Fruit fly (Drosophila melanogaster) whole organism, embryonic: ENCODE measurements around the gene CG5986.
A peak's percentile ranks its signal among the peaks of the same experiment; 100 is the strongest.

Experiments used
- Awh ChIP-seq: fragments of 200-800 bp; sonication (Bioruptor generic); IDR thresholded peaks from 2 replicates; pipeline ENCODE4, ENCODE4 v1.3.6; 2022; ENCODE audit warnings: missing biosample characterization, missing genetic modification characterization
- CG12071 ChIP-seq: fragments of 200-800 bp; sonication (Bioruptor generic); optimal IDR thresholded peaks from 3 replicates; lab custom pipeline; 2018; ENCODE audit warnings: missing biosample characterization, mild to moderate bottlenecking, missing genetic modification characterization
- CG12155 ChIP-seq: fragments of 200-800 bp; sonication (Bioruptor generic); optimal IDR thresholded peaks from 3 replicates; lab custom pipeline; 2016; ENCODE audit warnings: missing biosample characterization, missing genetic modification characterization
- CG14710 ChIP-seq: fragments of 200-800 bp; sonication (Bioruptor generic); optimal IDR thresholded peaks from 3 replicates; lab custom pipeline; 2019; ENCODE audit warnings: missing biosample characterization, mild to moderate bottlenecking, missing genetic modification characterization, moderate library complexity
- CG1529 ChIP-seq: fragments of 200-800 bp; sonication (Bioruptor generic); optimal IDR thresholded peaks from 3 replicates; lab custom pipeline; 2018; ENCODE audit warnings: missing biosample characterization, missing genetic modification characterization
- CG15514 ChIP-seq: fragments of 200-800 bp; sonication (Bioruptor generic); optimal IDR thresholded peaks from 3 replicates; lab custom pipeline; 2017; ENCODE audit warnings: missing biosample characterization, missing genetic modification characterization, mild to moderate bottlenecking, moderate library complexity, missing genetic modification reagents
- CG17186 ChIP-seq: fragments of 200-800 bp; sonication (Bioruptor generic); optimal IDR thresholded peaks from 3 replicates; lab custom pipeline; 2017; ENCODE audit warnings: missing biosample characterization, missing genetic modification reagents, missing genetic modification characterization
- CG17912 ChIP-seq: fragments of 200-800 bp; sonication (Bioruptor generic); optimal IDR thresholded peaks from 2 replicates; lab custom pipeline; 2018; ENCODE audit warnings: missing biosample characterization, mild to moderate bottlenecking, missing genetic modification characterization
- CG18599 ChIP-seq: fragments of 200-800 bp; sonication (Bioruptor generic); optimal IDR thresholded peaks from 3 replicates; lab custom pipeline; 2017; ENCODE audit warnings: missing biosample characterization, missing genetic modification characterization, mild to moderate bottlenecking, moderate library complexity, missing genetic modification reagents
- CG33557 ChIP-seq: fragments of 200-800 bp; sonication (Bioruptor generic); optimal IDR thresholded peaks from 2 replicates; lab custom pipeline; 2019; ENCODE audit warnings: missing biosample characterization, mild to moderate bottlenecking, missing genetic modification characterization, moderate library complexity
- CG4282 ChIP-seq: fragments of 200-800 bp; sonication (Bioruptor generic); optimal IDR thresholded peaks from 2 replicates; lab custom pipeline; 2016; ENCODE audit warnings: missing biosample characterization, missing genetic modification characterization
- CG6689 ChIP-seq: fragments of 200-800 bp; sonication (Bioruptor generic); IDR thresholded peaks from 2 replicates; pipeline ENCODE4 v1.3.6; 2022; ENCODE audit warnings: missing biosample characterization, missing genetic modification characterization
- CG7556 ChIP-seq: fragments of 200-800 bp; sonication (Bioruptor generic); optimal IDR thresholded peaks from 2 replicates; lab custom pipeline; 2017; ENCODE audit warnings: missing biosample characterization, mild to moderate bottlenecking, missing genetic modification characterization
- CG8359 ChIP-seq: fragments of 200-800 bp; sonication (Bioruptor generic); optimal IDR thresholded peaks from 2 replicates; lab custom pipeline; 2017; ENCODE audit warnings: missing biosample characterization, mild to moderate bottlenecking, missing genetic modification characterization, borderline replicate concordance
- CG8924 ChIP-seq: fragments of 200-800 bp; optimal IDR thresholded peaks from 3 replicates; lab custom pipeline; 2019; ENCODE audit warnings: missing biosample characterization, mild to moderate bottlenecking, missing genetic modification characterization, moderate library complexity
- CG9876 ChIP-seq: fragments of 200-800 bp; sonication (Bioruptor generic); optimal IDR thresholded peaks from 2 replicates; lab custom pipeline; 2016; ENCODE audit warnings: missing biosample characterization, missing genetic modification characterization
- CHES-1-like ChIP-seq: fragments of 200-800 bp; sonication (Bioruptor generic); optimal IDR thresholded peaks from 2 replicates; lab custom pipeline; 2016; ENCODE audit warnings: missing biosample characterization, missing genetic modification characterization
- Chrac-16 ChIP-seq: fragments of 200-800 bp; sonication (Bioruptor generic); optimal IDR thresholded peaks from 3 replicates; lab custom pipeline; 2016; ENCODE audit warnings: missing biosample characterization, missing genetic modification characterization
- D19B ChIP-seq: fragments of 200-800 bp; sonication (Bioruptor generic); optimal IDR thresholded peaks from 2 replicates; lab custom pipeline; 2017; ENCODE audit warnings: missing biosample characterization, mild to moderate bottlenecking, missing genetic modification characterization
- Doc3 ChIP-seq: fragments of 200-800 bp; sonication (Bioruptor generic); IDR thresholded peaks from 3 replicates; pipeline ENCODE4 v1.3.6; 2022; ENCODE audit warnings: missing biosample characterization, missing genetic modification characterization; ENCODE audit not compliant: partially characterized antibody
- E2f2 ChIP-seq: fragments of 200-800 bp; sonication (Bioruptor generic); IDR thresholded peaks from 2 replicates; pipeline ENCODE4 v1.3.6; 2022; ENCODE audit warnings: missing biosample characterization, missing genetic modification characterization
- Ets65A ChIP-seq: fragments of 200-800 bp; sonication (Bioruptor generic); peaks from one replicate; lab custom pipeline; 2016; ENCODE audit warnings: missing biosample characterization, missing genetic modification characterization
- Ets97D ChIP-seq: fragments of 200-800 bp; sonication (Bioruptor generic); optimal IDR thresholded peaks from 3 replicates; lab custom pipeline; 2016; ENCODE audit warnings: missing biosample characterization, missing genetic modification characterization
- GATAe ChIP-seq: fragments of 200-800 bp; sonication (Bioruptor generic); conservative IDR thresholded peaks from 2 replicates; pipeline ENCODE4 v1.3.6; 2022; ENCODE audit warnings: missing biosample characterization, missing genetic modification characterization
- HLHmδ ChIP-seq: fragments of 200-800 bp; sonication (Bioruptor generic); optimal IDR thresholded peaks from 2 replicates; lab custom pipeline; 2018; ENCODE audit warnings: missing biosample characterization, mild to moderate bottlenecking, missing genetic modification characterization, moderate library complexity
- Mrtf ChIP-seq: fragments of 200-800 bp; sonication (Bioruptor generic); IDR thresholded peaks from 3 replicates; pipeline ENCODE4 v1.3.6; 2022; ENCODE audit warnings: missing biosample characterization, missing genetic modification characterization
- YL-1 ChIP-seq: fragments of 200-800 bp; sonication (Bioruptor generic); optimal IDR thresholded peaks from 3 replicates; lab custom pipeline; 2017; ENCODE audit warnings: missing biosample characterization, mild to moderate bottlenecking, missing genetic modification characterization
- abd-A ChIP-seq: fragments of 200-800 bp; sonication (Bioruptor generic); optimal IDR thresholded peaks from 3 replicates; lab custom pipeline; 2019; ENCODE audit warnings: missing biosample characterization, mild to moderate bottlenecking, missing genetic modification characterization, moderate library complexity
- ap ChIP-seq: fragments of 200-800 bp; sonication (Bioruptor generic); IDR thresholded peaks from 2 replicates; pipeline ENCODE4 v1.3.6; 2022; ENCODE audit warnings: missing biosample characterization, missing genetic modification characterization
- az2 ChIP-seq: fragments of 200-800 bp; sonication (Bioruptor generic); optimal IDR thresholded peaks from 3 replicates; lab custom pipeline; 2016; ENCODE audit warnings: missing biosample characterization, missing genetic modification characterization
- dati ChIP-seq: fragments of 200-800 bp; sonication (Bioruptor generic); IDR thresholded peaks from 2 replicates; pipeline ENCODE4 v1.3.6; 2022; ENCODE audit warnings: missing biosample characterization, missing genetic modification characterization
- esg ChIP-seq: fragments of 200-800 bp; sonication (Bioruptor generic); conservative IDR thresholded peaks from 2 replicates; pipeline ENCODE4 v1.3.6; 2022; ENCODE audit warnings: missing biosample characterization, missing genetic modification characterization
- ewg ChIP-seq: fragments of 200-800 bp; sonication (Bioruptor generic); optimal IDR thresholded peaks from 3 replicates; lab custom pipeline; 2017; ENCODE audit warnings: mild to moderate bottlenecking, missing biosample characterization, missing genetic modification reagents, missing genetic modification characterization
- fd64A ChIP-seq: fragments of 200-800 bp; sonication (Bioruptor generic); optimal IDR thresholded peaks from 3 replicates; lab custom pipeline; 2018; ENCODE audit warnings: missing biosample characterization, mild to moderate bottlenecking, missing genetic modification characterization
- gsb-n ChIP-seq: fragments of 200-800 bp; sonication (Bioruptor generic); optimal IDR thresholded peaks from 3 replicates; lab custom pipeline; 2018; ENCODE audit warnings: missing biosample characterization, mild to moderate bottlenecking, missing genetic modification characterization
- kah ChIP-seq: fragments of 200-800 bp; sonication (Bioruptor generic); optimal IDR thresholded peaks from 2 replicates; lab custom pipeline; 2018; ENCODE audit warnings: missing biosample characterization, mild to moderate bottlenecking, missing genetic modification characterization
- onecut ChIP-seq: fragments of 200-800 bp; sonication (Bioruptor generic); IDR thresholded peaks from 2 replicates; pipeline ENCODE4 v1.3.6; 2022; ENCODE audit warnings: missing biosample characterization, missing genetic modification characterization
- p53 ChIP-seq: fragments of 200-800 bp; sonication (Bioruptor generic); optimal IDR thresholded peaks from 2 replicates; lab custom pipeline; 2016; ENCODE audit warnings: missing biosample characterization, missing genetic modification characterization
- pb ChIP-seq: fragments of 200-800 bp; sonication (Bioruptor generic); optimal IDR thresholded peaks from 3 replicates; lab custom pipeline; 2016; ENCODE audit warnings: missing biosample characterization, missing genetic modification characterization
- pho ChIP-seq: fragments of 200-800 bp; sonication (Bioruptor generic); optimal IDR thresholded peaks from 2 replicates; lab custom pipeline; 2016; ENCODE audit warnings: missing biosample characterization, missing genetic modification characterization
- phol ChIP-seq: fragments of 200-800 bp; sonication (Bioruptor generic); optimal IDR thresholded peaks from 3 replicates; lab custom pipeline; 2018; ENCODE audit warnings: missing biosample characterization, mild to moderate bottlenecking, missing genetic modification characterization, moderate library complexity
- psq ChIP-seq: fragments of 200-800 bp; sonication (Bioruptor generic); optimal IDR thresholded peaks from 2 replicates; lab custom pipeline; 2017; ENCODE audit warnings: missing biosample characterization, missing genetic modification characterization
- sens-2 ChIP-seq: fragments of 200-800 bp; sonication (Bioruptor generic); IDR thresholded peaks from 2 replicates; pipeline ENCODE4 v1.3.6; 2022; ENCODE audit warnings: missing biosample characterization, missing genetic modification characterization
- sisA ChIP-seq: fragments of 200-800 bp; sonication (Bioruptor generic); IDR thresholded peaks from 2 replicates; pipeline ENCODE4 v1.3.6; 2022; ENCODE audit warnings: missing biosample characterization, missing genetic modification characterization
- slou ChIP-seq: fragments of 200-800 bp; sonication (Bioruptor generic); optimal IDR thresholded peaks from 3 replicates; lab custom pipeline; 2016; ENCODE audit warnings: missing biosample characterization, missing genetic modification characterization
- sna ChIP-seq: fragments of 200-800 bp; sonication (Bioruptor generic); IDR thresholded peaks from 2 replicates; pipeline ENCODE4 v1.3.6; 2022; ENCODE audit warnings: missing biosample characterization, missing genetic modification characterization; ENCODE audit not compliant: partially characterized antibody
- so ChIP-seq: fragments of 200-800 bp; sonication (Bioruptor generic); IDR thresholded peaks from 3 replicates; pipeline ENCODE4 v1.3.6; 2022; ENCODE audit warnings: missing biosample characterization, missing genetic modification characterization
- sob ChIP-seq: fragments of 200-800 bp; sonication (Bioruptor generic); IDR thresholded peaks from 2 replicates; pipeline ENCODE4 v1.3.6; 2022; ENCODE audit warnings: missing biosample characterization, missing genetic modification characterization
- stc ChIP-seq: fragments of 200-800 bp; sonication (Bioruptor generic); IDR thresholded peaks from 2 replicates; pipeline ENCODE4 v1.3.6; 2022; ENCODE audit warnings: missing biosample characterization, missing genetic modification characterization
- unc-4 ChIP-seq: fragments of 200-800 bp; sonication (Bioruptor generic); IDR thresholded peaks from 2 replicates; pipeline ENCODE4 v1.3.6; 2022; ENCODE audit warnings: missing biosample characterization, missing genetic modification characterization; ENCODE audit not compliant: partially characterized antibody
- wek ChIP-seq: fragments of 200-800 bp; sonication (Bioruptor generic); optimal IDR thresholded peaks from 3 replicates; lab custom pipeline; 2018; ENCODE audit warnings: missing biosample characterization, mild to moderate bottlenecking, missing genetic modification characterization, moderate library complexity
- zfh1 ChIP-seq: fragments of 200-800 bp; sonication (Bioruptor generic); IDR thresholded peaks from 3 replicates; pipeline ENCODE4 v1.3.6; 2022; ENCODE audit warnings: missing biosample characterization, missing genetic modification characterization

CG5986 gene

DNA sequence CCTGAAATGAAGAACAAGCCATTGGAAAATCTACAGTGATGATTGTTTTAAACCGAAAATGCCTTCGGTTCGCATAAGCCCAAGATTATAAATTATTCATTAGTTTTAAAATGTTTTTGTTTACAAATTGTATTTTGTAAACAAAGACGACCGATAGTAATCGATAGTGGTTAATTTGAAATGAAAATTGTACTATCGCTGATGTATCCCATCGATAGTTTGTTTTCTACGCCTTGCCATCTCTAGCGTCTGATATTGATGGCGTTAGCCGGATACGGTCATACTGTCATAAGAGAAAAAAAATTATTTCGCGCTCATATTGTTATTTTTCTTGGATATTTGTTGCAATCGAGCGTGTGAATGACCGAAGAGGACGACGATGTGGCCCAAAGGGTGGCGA lies 10.5 kb downstream of the CG5986 start, which contains the start of gene SMC1 (continued):
- no peak for TF ChIP-seq sisA (GFP tag; lab: Robert Waterston, UW)
- no peak for TF ChIP-seq CG33557 (GFP tag; lab: Kevin White, UChicago)
- peak; percentile 99 for TF ChIP-seq unc-4 (GFP tag; lab: Robert Waterston, UW)
- TF ChIP-seq Mrtf (GFP tag; lab: Robert Waterston, UW), result no peak; the same call in 2 of the 3 replicates
- TF ChIP-seq stc (GFP tag; lab: Robert Waterston, UW), result no peak; the same call in 1 of the 2 replicates
- peak; percentile 25 for TF ChIP-seq CG9876
- TF ChIP-seq E2f2 (GFP tag; lab: Robert Waterston, UW), result peak; percentile 81
- TF ChIP-seq phol (tag; lab: Kevin White, UChicago), result peak; percentile 83
- no peak for TF ChIP-seq HLHmδ (GFP tag; lab: Kevin White, UChicago)
- no peak for TF ChIP-seq kah (GFP tag; lab: Kevin White, UChicago)
- no peak for TF ChIP-seq sens-2 (GFP tag; lab: Robert Waterston, UW)
- no peak for TF ChIP-seq fd64A (GFP tag; lab: Kevin White, UChicago)
- no peak for TF ChIP-seq zfh1
- peak; percentile 35 for TF ChIP-seq Ets65A (GFP tag; lab: Kevin White, UChicago)
- 0 out of 2 replicates have a peak, but pooled peaks have one; percentile 23 for TF ChIP-seq Awh (GFP tag; lab: Robert Waterston, UW)
- no peak for TF ChIP-seq ap (GFP tag; lab: Robert Waterston, UW)
- no peak for TF ChIP-seq pb (GFP tag; lab: Kevin White, UChicago)
- TF ChIP-seq sna (GFP tag; lab: Robert Waterston, UW), result peak; percentile 99
- peak; percentile 46 for TF ChIP-seq p53 (GFP tag; lab: Kevin White, UChicago)
- TF ChIP-seq pho (GFP tag; lab: Kevin White, UChicago), result peak; percentile 64
- no peak for TF ChIP-seq CG8359 (GFP tag; lab: Kevin White, UChicago)
- TF ChIP-seq onecut, result peak; percentile 53
- TF ChIP-seq CG12155, result peak; percentile 13
- TF ChIP-seq ewg (GFP tag; lab: Kevin White, UChicago), result no peak
- TF ChIP-seq sob (GFP tag; lab: Robert Waterston, UW), result peak; percentile 81; the same call in 1 of the 2 replicates
- no peak for TF ChIP-seq CG7556 (GFP tag; lab: Kevin White, UChicago)
- TF ChIP-seq dati (GFP tag; lab: Robert Waterston, UW), result no peak
- TF ChIP-seq CG15514 (GFP tag; lab: Kevin White, UChicago), result no peak
- TF ChIP-seq CHES-1-like (GFP tag; lab: Kevin White, UChicago), result peak; percentile 81
- peak; percentile 77 for TF ChIP-seq Ets97D
- no peak for TF ChIP-seq esg (GFP tag; lab: Robert Waterston, UW)
- TF ChIP-seq D19B, result no peak
- peak; percentile 68 for TF ChIP-seq CG14710 (tag; lab: Kevin White, UChicago)
- peak; percentile 21 for TF ChIP-seq CG17912 (GFP tag; lab: Kevin White, UChicago)
- no peak for TF ChIP-seq CG1529 (GFP tag; lab: Kevin White, UChicago)
- no peak for TF ChIP-seq CG6689 (GFP tag; lab: Robert Waterston, UW)
- no peak for TF ChIP-seq gsb-n (tag; lab: Kevin White, UChicago)
- TF ChIP-seq Doc3 (GFP tag; lab: Robert Waterston, UW), result peak; percentile 99
- no peak for TF ChIP-seq abd-A (tag; lab: Kevin White, UChicago)
- no peak for TF ChIP-seq GATAe (GFP tag; lab: Robert Waterston, UW)
- TF ChIP-seq az2 (GFP tag; lab: Kevin White, UChicago), result peak; percentile 39
- TF ChIP-seq CG17186 (GFP tag; lab: Kevin White, UChicago), result peak; percentile 47
- peak; percentile 55 for TF ChIP-seq CG8924 (tag; lab: Kevin White, UChicago)
- no peak for TF ChIP-seq so
- TF ChIP-seq YL-1, result peak; percentile 90
- TF ChIP-seq Chrac-16 (GFP tag; lab: Kevin White, UChicago), result no peak
- TF ChIP-seq CG4282 (GFP tag; lab: Kevin White, UChicago), result no peak
- peak; percentile 32 for TF ChIP-seq slou (GFP tag; lab: Kevin White, UChicago)
- TF ChIP-seq wek (GFP tag; lab: Kevin White, UChicago), result peak; percentile 18
- TF ChIP-seq psq (GFP tag; lab: Kevin White, UChicago), result no peak
- no peak for TF ChIP-seq CG18599
- TF ChIP-seq CG12071 (GFP tag; lab: Kevin White, UChicago), result no peak
